Fruit fly (Drosophila melanogaster): ENCODE measurements around the gene CG43056.

dm6 chr2L:4418819-4419218, 18.8 kb upstream of the CG43056 start:
- TF ChIP-seq Hr83 (GFP tag; optimal IDR thresholded peaks at IDR 0.05; ENCODE audit: poor library complexity, severe bottlenecking) (no peak), Dif (GFP tag; optimal IDR thresholded peaks at IDR 0.05; ENCODE audit: partially characterized antibody) (no peak), OdsH (GFP tag; optimal IDR thresholded peaks at IDR 0.05) (no peak), psq (GFP tag; optimal IDR thresholded peaks at IDR 0.05) (no peak), pan (optimal IDR thresholded peaks at IDR 0.05) (no peak), Rel (GFP tag; optimal IDR thresholded peaks at IDR 0.05) (no peak), Rel (tag; optimal IDR thresholded peaks at IDR 0.05) (no peak), N (GFP tag; optimal IDR thresholded peaks at IDR 0.05) (no peak), h (GFP tag; optimal IDR thresholded peaks at IDR 0.05) (no peak), usp (GFP tag; optimal IDR thresholded peaks at IDR 0.05) (no peak), Myc (optimal IDR thresholded peaks at IDR 0.05) (no peak), jim (GFP tag; optimal IDR thresholded peaks at IDR 0.05) (no peak), fru (GFP tag; optimal IDR thresholded peaks at IDR 0.05) (no peak)

Data from whole organism, wandering third instar larva.